Worm (Caenorhabditis elegans) whole organism, L1 larva: ENCODE data around the gene ZK622.5.

Experiments used
- C34B4.2 ChIP-seq: sonication (generic microtip); optimal IDR thresholded peaks from 2 replicates; lab custom pipeline; 2017; ENCODE audit warnings: mild to moderate bottlenecking, missing genetic modification characterization, missing compliant biosample characterization
- ama-1 ChIP-seq: fragments of 150-350 bp; optimal IDR thresholded peaks from 2 replicates; lab custom pipeline; 2014
- blmp-1 ChIP-seq: fragments of 150-350 bp; optimal IDR thresholded peaks from 2 replicates; lab custom pipeline; 2014; ENCODE audit warnings: missing biosample characterization, missing genetic modification characterization
- ceh-63 ChIP-seq: fragments of 200-800 bp; sonication (Bioruptor generic); optimal IDR thresholded peaks from 2 replicates; lab custom pipeline; 2018; ENCODE audit warnings: mild to moderate bottlenecking, missing genetic modification characterization, missing compliant biosample characterization
- ceh-8 ChIP-seq: fragments of 200-800 bp; sonication (Bioruptor generic); optimal IDR thresholded peaks from 2 replicates; lab custom pipeline; 2018; ENCODE audit warnings: mild to moderate bottlenecking, missing genetic modification characterization, moderate library complexity, missing compliant biosample characterization
- ceh-82 ChIP-seq, 3 experiments: fragments of 150-350 bp in 1 of 3; sonication (generic microtip) in 2 of 3; optimal IDR thresholded peaks; 2 replicates each; lab custom pipeline; 2014 to 2017; ENCODE audit warnings: missing biosample characterization in 3 of 3, missing genetic modification characterization in 3 of 3
- dpl-1 ChIP-seq, 3 experiments: fragments of 150-350 bp in 2 of 3; sonication (generic microtip) in 1 of 3; optimal IDR thresholded peaks; 2 replicates each; lab custom pipeline; 2014 to 2017; ENCODE audit warnings: missing biosample characterization in 3 of 3, missing genetic modification characterization in 3 of 3, missing genetic modification reagents in 3 of 3
- efl-1 ChIP-seq, 4 experiments: fragments of 150-350 bp; optimal IDR thresholded peaks in 3 of 4; peaks in 1 of 4; 1 replicate in 1 of 4; 2 replicates in 3 of 4; lab custom pipeline; 2014; ENCODE audit warnings: missing biosample characterization in 2 of 4, missing genetic modification characterization in 2 of 4, missing genetic modification reagents in 2 of 4
- fkh-10 ChIP-seq: sonication (generic microtip); optimal IDR thresholded peaks from 2 replicates; lab custom pipeline; 2017; ENCODE audit warnings: missing biosample characterization, missing genetic modification reagents, missing genetic modification characterization
- fkh-8 ChIP-seq: sonication (generic microtip); optimal IDR thresholded peaks from 2 replicates; lab custom pipeline; 2016; ENCODE audit warnings: mild to moderate bottlenecking, missing genetic modification characterization, missing compliant biosample characterization
- fos-1 ChIP-seq: fragments of 150-350 bp; optimal IDR thresholded peaks from 2 replicates; lab custom pipeline; 2014; ENCODE audit warnings: missing biosample characterization, missing genetic modification characterization
- grh-1 ChIP-seq: fragments of 200-800 bp; sonication (Bioruptor generic); IDR thresholded peaks from 2 replicates; pipeline ENCODE4 v1.3.6; 2022; ENCODE audit warnings: missing genetic modification reagents, missing genetic modification characterization, missing compliant biosample characterization
- hpl-2 ChIP-seq: fragments of 150-350 bp; optimal IDR thresholded peaks from 2 replicates; lab custom pipeline; 2014; ENCODE audit warnings: missing biosample characterization, missing genetic modification reagents, missing genetic modification characterization
- irx-1 ChIP-seq: sonication (generic microtip); optimal IDR thresholded peaks from 2 replicates; lab custom pipeline; 2016; ENCODE audit warnings: missing genetic modification characterization, missing compliant biosample characterization
- isw-1 ChIP-seq: fragments of 200-800 bp; sonication (Bioruptor generic); IDR thresholded peaks from 2 replicates; pipeline ENCODE4 v1.3.6; 2022; ENCODE audit warnings: missing genetic modification characterization, missing compliant biosample characterization
- lin-13 ChIP-seq: fragments of 150-350 bp; optimal IDR thresholded peaks from 2 replicates; lab custom pipeline; 2014; ENCODE audit warnings: missing biosample characterization, missing genetic modification reagents, missing genetic modification characterization
- lin-14 ChIP-seq: fragments of 200-800 bp; sonication (Bioruptor generic); optimal IDR thresholded peaks from 2 replicates; lab custom pipeline; 2018; ENCODE audit warnings: mild to moderate bottlenecking, missing genetic modification characterization, moderate library complexity, missing compliant biosample characterization
- lin-15B ChIP-seq: fragments of 150-350 bp; sonication (generic microtip); optimal IDR thresholded peaks from 3 replicates; lab custom pipeline; 2014; ENCODE audit warnings: missing biosample characterization, missing genetic modification characterization
- lin-35 ChIP-seq, 2 experiments: fragments of 150-350 bp; optimal IDR thresholded peaks; 2 replicates each; lab custom pipeline; 2014; ENCODE audit warnings: missing biosample characterization in 2 of 2, missing genetic modification characterization in 2 of 2, missing genetic modification reagents in 2 of 2
- lin-39 ChIP-seq: fragments of 150-350 bp; optimal IDR thresholded peaks from 2 replicates; lab custom pipeline; 2014; ENCODE audit warnings: missing biosample characterization, missing genetic modification reagents, missing genetic modification characterization
- mab-9 ChIP-seq: fragments of 200-800 bp; sonication (Bioruptor generic); IDR thresholded peaks from 2 replicates; pipeline ENCODE4 v1.3.6; 2022; ENCODE audit warnings: missing genetic modification reagents, missing genetic modification characterization, missing compliant biosample characterization
- mef-2 ChIP-seq: fragments of 150-350 bp; optimal IDR thresholded peaks from 2 replicates; lab custom pipeline; 2014; ENCODE audit warnings: missing biosample characterization, missing genetic modification characterization
- mep-1 ChIP-seq: fragments of 150-350 bp; optimal IDR thresholded peaks from 2 replicates; lab custom pipeline; 2014; ENCODE audit warnings: missing biosample characterization, missing genetic modification characterization
- nhr-19 ChIP-seq: fragments of 200-800 bp; sonication (Bioruptor generic); conservative IDR thresholded peaks from 2 replicates; pipeline ENCODE4 v1.3.6; 2022; ENCODE audit warnings: missing genetic modification characterization, missing compliant biosample characterization
- nhr-20 ChIP-seq: sonication (generic microtip); optimal IDR thresholded peaks from 2 replicates; lab custom pipeline; 2016; ENCODE audit warnings: mild to moderate bottlenecking, missing genetic modification characterization, missing compliant biosample characterization
- nhr-28 ChIP-seq: fragments of 150-350 bp; optimal IDR thresholded peaks from 2 replicates; lab custom pipeline; 2014; ENCODE audit warnings: missing biosample characterization, missing genetic modification characterization
- nhr-47 ChIP-seq: sonication (generic microtip); optimal IDR thresholded peaks from 2 replicates; lab custom pipeline; 2016; ENCODE audit warnings: mild to moderate bottlenecking, missing genetic modification characterization, moderate library complexity, missing compliant biosample characterization
- nhr-71 ChIP-seq: sonication (generic microtip); optimal IDR thresholded peaks from 2 replicates; lab custom pipeline; 2016; ENCODE audit warnings: mild to moderate bottlenecking, missing genetic modification characterization, moderate library complexity, missing compliant biosample characterization
- nhr-76 ChIP-seq: sonication (generic microtip); optimal IDR thresholded peaks from 2 replicates; lab custom pipeline; 2017; ENCODE audit warnings: missing biosample characterization, missing genetic modification characterization
- nhr-77 ChIP-seq: fragments of 150-350 bp; optimal IDR thresholded peaks from 2 replicates; lab custom pipeline; 2014; ENCODE audit warnings: missing biosample characterization, missing genetic modification characterization
- nhr-84 ChIP-seq: sonication (generic microtip); optimal IDR thresholded peaks from 2 replicates; lab custom pipeline; 2017; ENCODE audit warnings: missing biosample characterization, missing genetic modification characterization
- pqm-1 ChIP-seq: sonication (generic microtip); optimal IDR thresholded peaks from 3 replicates; lab custom pipeline; 2017; ENCODE audit warnings: missing biosample characterization, missing genetic modification characterization
- snpc-4 ChIP-seq: fragments of 150-350 bp; optimal IDR thresholded peaks from 2 replicates; lab custom pipeline; 2014; ENCODE audit warnings: missing biosample characterization, missing genetic modification characterization
- snu-23 ChIP-seq: sonication (generic microtip); optimal IDR thresholded peaks from 2 replicates; lab custom pipeline; 2016; ENCODE audit warnings: missing genetic modification characterization, missing compliant biosample characterization
- swsn-7 ChIP-seq: sonication (generic microtip); optimal IDR thresholded peaks from 2 replicates; lab custom pipeline; 2016; ENCODE audit warnings: missing genetic modification characterization, missing compliant biosample characterization
- tbx-2 ChIP-seq: sonication (generic microtip); optimal IDR thresholded peaks from 2 replicates; lab custom pipeline; 2016; ENCODE audit warnings: missing genetic modification characterization, missing compliant biosample characterization
- tlp-1 ChIP-seq: fragments of 150-350 bp; optimal IDR thresholded peaks from 2 replicates; lab custom pipeline; 2014; ENCODE audit warnings: missing biosample characterization, missing genetic modification characterization
- unc-30 ChIP-seq: sonication (generic microtip); optimal IDR thresholded peaks from 2 replicates; lab custom pipeline; 2017; ENCODE audit warnings: missing biosample characterization, missing genetic modification characterization
- unc-98 ChIP-seq: fragments of 200-800 bp; sonication (Bioruptor generic); IDR thresholded peaks from 2 replicates; pipeline ENCODE4 v1.3.6; 2022; ENCODE audit warnings: missing genetic modification characterization, missing compliant biosample characterization
- ztf-11 ChIP-seq, 2 experiments: sonication (generic microtip); optimal IDR thresholded peaks; 2 replicates each; lab custom pipeline; 2016 to 2017; ENCODE audit warnings: missing genetic modification characterization in 2 of 2, missing biosample characterization in 1 of 2, missing compliant biosample characterization in 1 of 2
- ztf-4 ChIP-seq: fragments of 150-350 bp; optimal IDR thresholded peaks from 2 replicates; lab custom pipeline; 2014; ENCODE audit warnings: missing biosample characterization, missing genetic modification characterization

The ZK622.5 gene

ce11 chrII:5330206-5330686, 41.0 kb downstream of the ZK622.5 start (continued):
- peak; percentile 73 for TF ChIP-seq lin-13 (GFP tag; lab: Kevin White, UChicago)
- TF ChIP-seq fkh-10: no peak
- TF ChIP-seq C34B4.2 (tag; lab: Kevin White, UChicago): no peak
- TF ChIP-seq ztf-11 (tag; optimal IDR thresholded peaks at IDR 0.05; lab: Kevin White, UChicago): peak in 1 of 2 experiments; percentile 9
- no peak for TF ChIP-seq unc-30 (tag; lab: Kevin White, UChicago)
- TF ChIP-seq nhr-84 (tag; lab: Kevin White, UChicago): no peak
- no peak for TF ChIP-seq mef-2 (tag; lab: Kevin White, UChicago)
- TF ChIP-seq lin-39 (tag; lab: Kevin White, UChicago): peak; percentile 22
- peak; percentile 49; the same call in 1 of the 2 replicates for TF ChIP-seq mab-9 (GFP tag; lab: Robert Waterston, UW)
- TF ChIP-seq mep-1 (tag; lab: Kevin White, UChicago): peak; percentile 85
- TF ChIP-seq ztf-4 (tag; lab: Kevin White, UChicago): peak; percentile 53
- no peak for TF ChIP-seq pqm-1 (tag; lab: Kevin White, UChicago)
- TF ChIP-seq ceh-8 (GFP tag; lab: Kevin White, UChicago): no peak
- peak; percentile 95 for TF ChIP-seq nhr-20 (tag; lab: Kevin White, UChicago)
- TF ChIP-seq dpl-1 (GFP tag; optimal IDR thresholded peaks at IDR 0.05; lab: Kevin White, UChicago): peak; percentile 49 to 59 (median 51)
- no peak for TF ChIP-seq ceh-63 (GFP tag; lab: Kevin White, UChicago)
- TF ChIP-seq irx-1 (tag; lab: Kevin White, UChicago): peak; percentile 79
- TF ChIP-seq swsn-7: peak; percentile 84
- TF ChIP-seq lin-35 (GFP tag; optimal IDR thresholded peaks at IDR 0.05; lab: Kevin White, UChicago): peak; percentile 50 to 84
- no peak for TF ChIP-seq tlp-1 (tag; lab: Kevin White, UChicago)
- TF ChIP-seq efl-1 (optimal IDR thresholded peaks at IDR 0.05; lab: Kevin White, UChicago): peak; percentile 77 to 81
- TF ChIP-seq efl-1 (GFP tag; optimal IDR thresholded peaks at IDR 0.05 in 1 of 2; lab: Kevin White, UChicago): peak; percentile 44 to 95
- TF ChIP-seq isw-1 (GFP tag; lab: Robert Waterston, UW): peak; percentile 36; the same call in 1 of the 2 replicates
- no peak for TF ChIP-seq unc-98 (GFP tag; lab: Robert Waterston, UW)
- TF ChIP-seq nhr-28 (tag; lab: Kevin White, UChicago): no peak
- TF ChIP-seq nhr-76 (tag; lab: Kevin White, UChicago): no peak
- TF ChIP-seq snu-23: peak; percentile 92
- peak; percentile 49 for TF ChIP-seq fkh-8 (tag; lab: Kevin White, UChicago)
- peak; percentile 83 for TF ChIP-seq tbx-2 (tag; lab: Kevin White, UChicago)
- peak in 2 of 3 experiments; percentile 40 to 55 for TF ChIP-seq ceh-82 (tag; optimal IDR thresholded peaks at IDR 0.05; lab: Kevin White, UChicago)
- TF ChIP-seq snpc-4: peak; percentile 25
- TF ChIP-seq lin-15B (tag; lab: Kevin White, UChicago): no peak
- TF ChIP-seq hpl-2 (GFP tag; lab: Kevin White, UChicago): no peak

- TF ChIP-seq nhr-47 (tag; lab: Kevin White, UChicago): peak; percentile 15
- TF ChIP-seq isw-1 (GFP tag; lab: Robert Waterston, UW): no peak
- TF ChIP-seq lin-14 (GFP tag; lab: Kevin White, UChicago): peak; percentile 14
- TF ChIP-seq grh-1: no peak
- no peak for TF ChIP-seq ama-1 (lab: Kevin White, UChicago)
- TF ChIP-seq fkh-10: no peak
- TF ChIP-seq fkh-8 (tag; lab: Kevin White, UChicago): peak; percentile 23
- peak; percentile 29 for TF ChIP-seq nhr-71
- no peak for TF ChIP-seq dpl-1 (GFP tag; optimal IDR thresholded peaks at IDR 0.05; lab: Kevin White, UChicago)
- TF ChIP-seq lin-13 (GFP tag; lab: Kevin White, UChicago): no peak
- TF ChIP-seq nhr-19 (GFP tag; lab: Robert Waterston, UW): no peak
- TF ChIP-seq blmp-1 (tag; lab: Kevin White, UChicago): peak; percentile 61
- TF ChIP-seq tlp-1 (tag; lab: Kevin White, UChicago): no peak
- TF ChIP-seq mep-1 (tag; lab: Kevin White, UChicago): peak; percentile 36
- TF ChIP-seq hpl-2 (GFP tag; lab: Kevin White, UChicago): no peak
- no peak for TF ChIP-seq nhr-28 (tag; lab: Kevin White, UChicago)
- TF ChIP-seq nhr-77 (tag; lab: Kevin White, UChicago): peak; percentile 10
- peak; percentile 3 for TF ChIP-seq fos-1 (tag; lab: Kevin White, UChicago)
Observed at ce11 chrII:5331677-5332303, 42.5 kb downstream of the ZK622.5 start.
